Worm (Caenorhabditis elegans) whole organism, L1 larva: ENCODE results near the gene srt-64.

ENCODE experiments used
- egl-13 ChIP-seq: sonication (generic microtip); optimal IDR thresholded peaks from 2 replicates; lab custom pipeline; 2016; ENCODE audit warnings: missing genotype, missing genetic modification reagents, missing genetic modification characterization, missing compliant biosample characterization
- elt-3 ChIP-seq, 6 experiments: fragments of 150-350 bp in 1 of 6; sonication (generic microtip); optimal IDR thresholded peaks; 2 replicates each; lab custom pipeline; 2017 to 2018; ENCODE audit warnings: missing biosample characterization in 6 of 6, missing genetic modification characterization in 6 of 6, inconsistent platforms in 1 of 6
- lsy-2 ChIP-seq, 2 experiments: fragments of 150-350 bp; optimal IDR thresholded peaks; 2 replicates each; lab custom pipeline; 2014; ENCODE audit warnings: missing biosample characterization in 2 of 2, missing genetic modification characterization in 2 of 2
- nhr-11 ChIP-seq: fragments of 150-350 bp; optimal IDR thresholded peaks from 2 replicates; lab custom pipeline; 2014; ENCODE audit warnings: missing biosample characterization, missing genetic modification characterization
- nhr-12 ChIP-seq: sonication (generic microtip); optimal IDR thresholded peaks from 2 replicates; lab custom pipeline; 2017; ENCODE audit warnings: missing biosample characterization, missing genetic modification characterization
- nhr-47 ChIP-seq: sonication (generic microtip); optimal IDR thresholded peaks from 2 replicates; lab custom pipeline; 2016; ENCODE audit warnings: mild to moderate bottlenecking, missing genetic modification characterization, moderate library complexity, missing compliant biosample characterization
- nhr-76 ChIP-seq: sonication (generic microtip); optimal IDR thresholded peaks from 2 replicates; lab custom pipeline; 2017; ENCODE audit warnings: missing biosample characterization, missing genetic modification characterization
- tbx-2 ChIP-seq: sonication (generic microtip); optimal IDR thresholded peaks from 2 replicates; lab custom pipeline; 2016; ENCODE audit warnings: missing genetic modification characterization, missing compliant biosample characterization
- unc-62 ChIP-seq: fragments of 150-350 bp; optimal IDR thresholded peaks from 2 replicates; lab custom pipeline; 2014; ENCODE audit warnings: missing biosample characterization, missing genetic modification reagents, missing genetic modification characterization
- xbp-1 ChIP-seq: sonication (generic microtip); optimal IDR thresholded peaks from 2 replicates; lab custom pipeline; 2016; ENCODE audit warnings: missing genetic modification characterization, missing compliant biosample characterization

ce11 chrV:5192501-5192900 lies 23.0 kb upstream of the srt-64 start, which contains the start of gene C03A7.13:
- no peak for TF ChIP-seq elt-3 (tag; optimal IDR thresholded peaks at IDR 0.05; lab: Kevin White, UChicago)
- TF ChIP-seq egl-13 (tag; lab: Kevin White, UChicago): no peak
- TF ChIP-seq nhr-76 (tag; lab: Kevin White, UChicago): no peak
- TF ChIP-seq tbx-2 (tag; lab: Kevin White, UChicago): no peak
- TF ChIP-seq xbp-1 (tag; lab: Kevin White, UChicago): no peak
- TF ChIP-seq unc-62 (GFP tag; lab: Kevin White, UChicago): no peak
- TF ChIP-seq nhr-11: no peak
- TF ChIP-seq nhr-47: no peak
- TF ChIP-seq nhr-12 (tag; lab: Kevin White, UChicago): no peak
- TF ChIP-seq lsy-2 (tag; optimal IDR thresholded peaks at IDR 0.05; lab: Kevin White, UChicago): no peak
